Worm (Caenorhabditis elegans): ENCODE data around the gene C07H6.9.

The C07H6.9 gene

ce11 chrIII:7531385-7531784 lies 32.1 kb upstream of the C07H6.9 start:
- TF ChIP-seq hlh-1 (tag; optimal IDR thresholded peaks at IDR 0.05): peak; percentile 67
- no peak for TF ChIP-seq drap-1 (GFP tag; optimal IDR thresholded peaks at IDR 0.05)
- TF ChIP-seq pha-4 (tag; optimal IDR thresholded peaks at IDR 0.05): no peak
- TF ChIP-seq unc-62 (GFP tag; optimal IDR thresholded peaks at IDR 0.05): peak; percentile 72

DNA sequence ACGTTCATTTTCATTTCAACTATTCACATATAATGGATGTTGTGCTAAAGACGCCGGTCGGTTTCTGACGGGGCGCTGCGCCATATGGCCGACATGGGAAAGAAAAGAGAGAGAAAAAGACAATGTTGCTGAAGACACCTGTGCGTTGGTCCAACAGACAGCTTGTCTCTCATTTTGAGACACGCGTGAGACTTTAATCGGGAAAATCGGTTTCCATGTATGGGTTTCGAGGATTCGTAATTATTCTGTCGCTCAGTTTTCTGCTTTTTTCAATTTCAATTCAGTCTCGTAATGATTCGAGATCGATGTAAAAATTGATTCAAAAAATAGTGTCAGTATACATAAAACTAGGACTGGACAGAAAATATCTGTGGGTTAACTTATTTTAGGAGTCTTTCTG lies 31.6 kb upstream of the C07H6.9 start:
- TF ChIP-seq cnd-1 (tag; optimal IDR thresholded peaks at IDR 0.05) (no peak), unc-120 (tag; optimal IDR thresholded peaks at IDR 0.05; ENCODE audit: poor library complexity, severe bottlenecking) (no peak), ceh-83 (GFP tag; optimal IDR thresholded peaks at IDR 0.05) (no peak), lin-13 (tag; optimal IDR thresholded peaks at IDR 0.05) (no peak)

DNA sequence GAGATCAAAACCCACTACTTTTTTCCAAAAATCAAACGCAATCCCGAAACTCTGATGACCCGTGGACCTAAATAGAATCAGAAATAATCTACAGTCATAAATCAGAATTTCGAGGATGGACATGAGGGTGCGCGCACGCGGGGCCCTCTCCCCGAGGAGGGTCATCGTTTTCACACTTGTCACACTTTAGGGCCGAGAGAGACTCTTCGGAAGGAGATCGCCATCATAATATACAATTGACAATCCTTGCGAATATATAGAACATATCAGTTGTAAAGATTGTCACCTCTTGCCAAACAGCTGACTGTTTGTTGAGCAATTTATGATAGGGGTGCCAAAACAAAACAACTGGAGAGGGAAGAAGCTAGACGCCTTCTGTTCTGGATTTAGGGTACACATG lies 30.8 kb upstream of the C07H6.9 start:
- peak; percentile 70 for TF ChIP-seq hlh-1 (tag; optimal IDR thresholded peaks at IDR 0.05)
- TF ChIP-seq unc-62 (GFP tag; optimal IDR thresholded peaks at IDR 0.05): peak; percentile 79
- no peak for TF ChIP-seq mep-1 (tag; optimal IDR thresholded peaks at IDR 0.05)

ce11 chrIII:7526974-7527466 lies 27.7 kb upstream of the C07H6.9 start:
- TF ChIP-seq hlh-1 (tag; optimal IDR thresholded peaks at IDR 0.05) (no peak), unc-62 (GFP tag; optimal IDR thresholded peaks at IDR 0.05) (peak; percentile 81), nhr-76 (tag; optimal IDR thresholded peaks at IDR 0.05) (no peak), nhr-12 (tag; optimal IDR thresholded peaks at IDR 0.05) (no peak), ztf-11 (tag; optimal IDR thresholded peaks at IDR 0.05) (no peak), bed-3 (GFP tag; optimal IDR thresholded peaks at IDR 0.05) (no peak), elt-1 (tag; optimal IDR thresholded peaks at IDR 0.05; ENCODE audit: borderline replicate concordance, insufficient read depth) (no peak), drap-1 (GFP tag; optimal IDR thresholded peaks at IDR 0.05) (no peak), lin-32 (GFP tag; optimal IDR thresholded peaks at IDR 0.05) (no peak), lsy-2 (tag; optimal IDR thresholded peaks at IDR 0.05) (peak; percentile 30), unc-39 (tag; optimal IDR thresholded peaks at IDR 0.05) (no peak)

DNA sequence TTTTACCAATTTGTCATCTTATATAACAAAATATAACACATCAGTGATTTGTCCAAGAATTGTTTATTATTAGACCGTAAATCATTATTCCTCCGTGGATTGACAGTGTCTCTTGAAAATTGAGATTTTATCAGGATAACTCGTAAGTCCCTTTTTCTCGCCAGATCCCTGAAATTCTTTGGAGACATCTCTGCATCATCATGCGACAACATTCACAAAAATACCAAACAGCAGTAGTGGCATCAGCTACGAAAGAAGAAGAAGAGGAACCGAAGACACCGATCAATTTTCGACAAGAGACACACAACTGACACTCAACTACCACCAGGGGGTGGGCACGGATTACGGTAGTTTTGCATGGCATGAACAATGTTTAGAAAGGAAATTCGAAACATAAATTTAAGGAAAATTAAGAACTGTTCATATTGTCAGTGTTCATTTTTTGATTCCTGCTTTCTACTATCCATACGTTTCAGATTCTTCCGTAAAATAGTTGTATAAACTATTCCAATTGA lies 25.6 kb upstream of the C07H6.9 start:
- TF ChIP-seq unc-62 (GFP tag; optimal IDR thresholded peaks at IDR 0.05) (peak; percentile 64), nhr-237 (tag; optimal IDR thresholded peaks at IDR 0.05) (no peak), ceh-83 (GFP tag; optimal IDR thresholded peaks at IDR 0.05) (no peak), elt-1 (tag; optimal IDR thresholded peaks at IDR 0.05; ENCODE audit: borderline replicate concordance, insufficient read depth) (peak; percentile 27), lin-32 (GFP tag; optimal IDR thresholded peaks at IDR 0.05) (no peak), cnd-1 (tag; optimal IDR thresholded peaks at IDR 0.05) (no peak), pha-4 (tag; optimal IDR thresholded peaks at IDR 0.05) (no peak), tbx-8 (GFP tag; optimal IDR thresholded peaks at IDR 0.05) (no peak), lsy-2 (tag; optimal IDR thresholded peaks at IDR 0.05) (peak; percentile 15), hlh-1 (tag; optimal IDR thresholded peaks at IDR 0.05) (peak; percentile 1)

- TF ChIP-seq ztf-11 (tag; optimal IDR thresholded peaks at IDR 0.05) (no peak), ham-2 (GFP tag; optimal IDR thresholded peaks at IDR 0.05) (no peak), unc-39 (tag; optimal IDR thresholded peaks at IDR 0.05) (no peak)
These were observed 21.9 kb upstream of the C07H6.9 start, which contains the start of gene lig-4 for ce11 chrIII:7521163-7521562. Gene lig-4 (plus strand): TSS chrIII:7521463.

- peak; percentile 47 for TF ChIP-seq mls-2 (tag; optimal IDR thresholded peaks at IDR 0.05)
- peak; percentile 33 for TF ChIP-seq sem-2 (GFP tag; optimal IDR thresholded peaks at IDR 0.05)
- TF ChIP-seq hlh-1 (tag; optimal IDR thresholded peaks at IDR 0.05): no peak
- peak; percentile 18 for TF ChIP-seq ceh-83 (GFP tag; optimal IDR thresholded peaks at IDR 0.05)
- peak; percentile 29 for TF ChIP-seq M03D4.4 (tag; optimal IDR thresholded peaks at IDR 0.05)
- TF ChIP-seq blmp-1 (tag; optimal IDR thresholded peaks at IDR 0.05): no peak
- no peak for TF ChIP-seq nhr-28 (tag; optimal IDR thresholded peaks at IDR 0.05)
- TF ChIP-seq cnd-1 (tag; optimal IDR thresholded peaks at IDR 0.05): peak; percentile 65
- TF ChIP-seq lin-13 (tag; optimal IDR thresholded peaks at IDR 0.05): peak; percentile 59
- peak; percentile 38 for TF ChIP-seq pha-4 (tag; optimal IDR thresholded peaks at IDR 0.05)
- peak; percentile 70 for TF ChIP-seq sptf-1 (tag; optimal IDR thresholded peaks at IDR 0.05)
- no peak for TF ChIP-seq mab-5 (tag; optimal IDR thresholded peaks at IDR 0.05)
- no peak for TF ChIP-seq ceh-39 (tag; optimal IDR thresholded peaks at IDR 0.05)
- peak; percentile 51 for TF ChIP-seq lin-32 (GFP tag; optimal IDR thresholded peaks at IDR 0.05)
- TF ChIP-seq unc-120 (tag; optimal IDR thresholded peaks at IDR 0.05; ENCODE audit: poor library complexity, severe bottlenecking): peak; percentile 17
- no peak for TF ChIP-seq mep-1 (tag; optimal IDR thresholded peaks at IDR 0.05)
- TF ChIP-seq drap-1 (GFP tag; optimal IDR thresholded peaks at IDR 0.05): peak; percentile 74
These were observed 21.4 kb upstream of the C07H6.9 start, which contains the start of the genes cux-7 and C07H6.2 for ce11 chrIII:7520672-7521071. Gene cux-7 (minus strand): TSS chrIII:7520845. Gene C07H6.2 (plus strand): TSS chrIII:7521009.
